Fruit fly (Drosophila melanogaster) whole organism, larva: Measurements from ENCODE around the gene CG12229.

Experiments
- noc ChIP-seq: fragments of 200-800 bp; sonication (Bioruptor generic); optimal IDR thresholded peaks from 3 replicates; lab custom pipeline; 2019; ENCODE audit warnings: missing biosample characterization, mild to moderate bottlenecking, missing genetic modification characterization, moderate library complexity

Gene CG12229

dm6 chr3L:17411273-17411672 lies 25.0 kb downstream of the CG12229 start:
- TF ChIP-seq noc (tag; lab: Kevin White, UChicago) = no peak

DNA sequence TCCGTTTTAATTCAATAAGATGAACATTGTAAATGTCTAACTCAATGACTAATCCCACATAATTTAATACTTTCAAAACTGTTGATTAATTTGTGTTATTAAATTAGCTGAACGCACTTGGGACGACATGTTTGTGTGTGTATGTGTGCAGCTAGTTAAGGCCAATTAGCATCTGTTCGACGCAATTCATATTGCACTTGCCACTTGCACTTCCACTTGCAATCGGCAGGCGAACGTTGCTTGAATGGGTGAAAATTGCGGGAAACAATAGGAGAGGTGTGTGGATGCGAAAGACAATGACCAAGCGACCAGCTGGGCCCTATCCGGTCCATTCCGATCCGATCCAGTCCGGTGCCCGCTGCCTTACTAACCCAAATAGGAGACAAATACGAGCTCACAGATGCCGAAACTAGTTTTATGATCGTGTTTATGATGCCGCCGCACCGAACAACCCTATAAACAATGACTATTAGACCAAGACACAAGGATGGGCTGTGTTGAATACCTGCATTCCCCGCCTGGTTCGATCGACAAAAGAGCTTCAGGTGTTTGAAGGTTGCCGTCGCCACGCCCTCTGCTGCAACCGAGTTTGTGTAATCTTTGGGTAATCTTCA lies 28.6 kb downstream of the CG12229 start:
- TF ChIP-seq noc (tag; lab: Kevin White, UChicago) = no peak

dm6 chr3L:17407073-17407472 lies 29.2 kb downstream of the CG12229 start:
- no peak for TF ChIP-seq noc (tag; lab: Kevin White, UChicago)

DNA sequence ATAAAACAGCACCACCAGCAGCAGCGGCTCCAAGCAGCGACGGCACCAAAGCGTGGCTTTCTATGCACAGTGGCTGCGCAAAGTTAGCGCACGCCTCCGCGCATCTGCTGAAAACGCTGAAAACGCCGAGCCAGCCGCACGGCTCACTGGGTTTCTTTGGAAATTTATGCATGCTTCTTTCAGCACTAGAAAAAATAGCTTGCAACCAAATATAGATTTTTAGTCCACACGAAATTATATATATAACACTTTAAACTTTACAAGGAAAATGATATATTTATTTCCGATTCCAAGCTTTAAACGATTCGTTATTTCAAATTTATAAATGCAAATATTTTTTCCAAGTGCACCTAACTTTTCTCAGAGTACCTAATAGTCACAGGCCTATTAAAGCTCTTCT lies 31.6 kb downstream of the CG12229 start:
- no peak for TF ChIP-seq noc (tag; lab: Kevin White, UChicago)

- TF ChIP-seq noc (tag; lab: Kevin White, UChicago) = no peak
These were observed 33.0 kb downstream of the CG12229 start for dm6 chr3L:17403268-17403667.

DNA sequence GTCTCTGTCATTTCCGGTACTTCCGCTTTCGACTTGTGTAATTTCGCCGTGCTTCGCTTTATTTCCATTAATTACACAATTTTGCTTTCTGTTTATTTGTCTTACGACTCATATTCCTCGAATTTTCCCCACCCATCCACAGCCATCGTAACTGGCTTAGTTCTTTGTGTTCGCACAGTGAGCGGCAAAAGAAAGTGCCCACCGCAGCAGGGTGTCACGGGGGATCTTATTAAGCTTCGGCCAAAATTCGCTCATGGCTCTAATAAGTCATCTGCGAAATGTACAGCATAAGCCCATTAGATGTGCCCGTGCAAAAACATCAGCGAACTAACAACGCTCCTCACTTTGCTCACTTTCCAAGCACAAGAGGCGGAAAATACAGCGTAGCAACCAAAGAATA lies 33.8 kb downstream of the CG12229 start:
- TF ChIP-seq noc (tag; lab: Kevin White, UChicago) = no peak

dm6 chr3L:17401411-17401810 lies 34.8 kb downstream of the CG12229 start:
- TF ChIP-seq noc (tag; lab: Kevin White, UChicago) = no peak

DNA sequence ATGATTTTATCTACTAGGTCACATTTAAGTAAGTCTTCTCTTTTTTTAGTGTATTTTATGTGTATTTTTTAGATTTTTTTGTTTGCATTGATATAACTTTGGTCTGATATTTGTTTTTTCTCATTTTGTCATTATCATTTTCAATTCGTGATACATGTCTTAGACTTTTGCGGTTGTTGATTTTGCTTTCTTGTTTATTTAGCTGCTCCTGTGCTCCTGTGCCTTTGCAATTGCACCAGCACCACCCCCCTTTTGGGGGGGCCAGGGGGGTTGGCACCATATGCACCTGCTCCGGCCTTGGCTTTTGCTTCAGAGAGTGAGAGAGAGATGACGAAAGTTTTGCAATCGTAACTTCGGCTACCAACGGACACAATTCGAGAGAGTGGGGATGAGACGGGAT lies 35.3 kb downstream of the CG12229 start:
- no peak for TF ChIP-seq noc (tag; lab: Kevin White, UChicago)

DNA sequence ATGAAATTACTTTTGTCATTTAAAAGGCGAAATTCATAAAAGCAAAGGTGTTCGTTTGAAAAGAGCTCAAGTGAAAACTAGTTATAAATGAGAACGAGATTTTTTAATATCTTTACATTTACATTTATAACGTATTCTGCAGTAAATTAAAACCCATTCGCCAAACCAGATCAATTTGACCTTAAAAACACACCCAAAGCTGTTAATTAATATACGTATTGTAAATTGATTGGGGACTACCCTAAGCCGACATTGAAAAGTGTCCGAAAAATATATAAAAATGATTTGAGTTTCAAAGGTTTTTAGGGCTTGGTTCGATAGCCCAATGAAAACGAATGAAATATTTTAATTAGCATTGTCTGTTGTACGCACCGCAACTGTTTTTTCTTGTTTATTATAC lies 37.2 kb downstream of the CG12229 start:
- TF ChIP-seq noc (tag; lab: Kevin White, UChicago) = no peak

DNA sequence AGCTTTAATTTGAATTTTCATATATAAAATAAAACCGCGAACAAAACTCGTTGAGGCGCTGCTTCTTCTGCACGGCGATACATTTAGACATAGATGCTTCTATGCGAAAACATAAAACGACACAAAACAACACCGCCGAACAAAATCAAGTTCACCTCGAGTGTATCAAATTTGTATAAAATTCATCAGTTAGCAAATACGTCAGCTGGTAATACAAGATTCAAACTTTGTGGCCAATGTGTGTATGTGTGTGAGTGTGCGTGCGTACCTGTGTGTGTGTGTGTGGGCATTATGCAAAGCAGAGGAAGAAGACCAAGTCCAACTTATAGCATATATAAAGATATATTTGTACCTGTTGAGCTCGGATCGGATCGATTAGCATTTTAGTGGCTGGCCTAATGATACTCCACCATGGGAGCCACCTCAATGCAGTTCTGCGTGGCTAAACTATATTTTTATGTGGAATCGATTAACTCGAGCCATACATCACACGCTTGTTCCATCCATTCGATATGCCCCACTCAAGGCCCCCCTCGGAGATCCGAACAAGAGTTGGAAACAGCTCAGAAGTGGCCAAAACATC lies 41.7 kb downstream of the CG12229 start:
- no peak for TF ChIP-seq noc (tag; lab: Kevin White, UChicago)

DNA sequence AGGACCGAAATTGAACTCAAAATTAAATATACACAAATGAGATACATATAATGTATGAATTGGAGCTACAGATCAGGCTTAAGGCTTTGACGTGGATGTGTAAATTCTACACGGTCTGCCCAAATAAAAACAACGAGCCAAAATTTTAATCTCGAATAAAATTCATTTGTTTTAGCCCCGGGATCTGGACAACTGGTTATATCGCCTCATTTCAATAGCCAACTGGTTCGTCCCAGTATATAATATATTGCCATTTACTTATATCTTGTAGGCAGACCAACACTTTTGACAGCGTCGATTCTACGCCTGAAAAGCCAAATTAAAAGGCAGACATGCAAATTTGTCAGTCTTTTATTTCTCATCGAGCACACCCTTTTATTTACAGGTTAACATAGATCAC lies 43.1 kb downstream of the CG12229 start:
- no peak for TF ChIP-seq noc (tag; lab: Kevin White, UChicago)

- TF ChIP-seq noc (tag; lab: Kevin White, UChicago) = no peak
These were observed 43.8 kb downstream of the CG12229 start for dm6 chr3L:17392412-17392811.

DNA sequence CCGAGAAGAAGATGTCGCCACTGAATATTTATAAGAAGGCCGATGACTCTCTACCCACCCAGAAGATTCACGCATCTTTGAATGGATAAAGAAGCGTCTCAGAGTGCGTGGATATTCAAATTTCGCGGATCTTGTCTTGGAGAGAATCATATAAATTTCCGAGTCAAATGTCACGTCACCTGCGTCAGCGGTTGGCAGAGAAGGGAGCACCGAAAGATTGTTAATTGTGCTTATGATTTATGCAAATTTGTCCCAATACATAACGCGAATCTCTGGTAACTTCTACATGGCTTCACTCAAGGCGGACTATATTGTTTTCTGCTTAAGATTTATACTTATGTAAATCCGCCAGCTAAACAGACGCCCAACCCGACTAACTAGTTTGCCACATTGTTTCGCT lies 45.1 kb downstream of the CG12229 start:
- no peak for TF ChIP-seq noc (tag; lab: Kevin White, UChicago)

DNA sequence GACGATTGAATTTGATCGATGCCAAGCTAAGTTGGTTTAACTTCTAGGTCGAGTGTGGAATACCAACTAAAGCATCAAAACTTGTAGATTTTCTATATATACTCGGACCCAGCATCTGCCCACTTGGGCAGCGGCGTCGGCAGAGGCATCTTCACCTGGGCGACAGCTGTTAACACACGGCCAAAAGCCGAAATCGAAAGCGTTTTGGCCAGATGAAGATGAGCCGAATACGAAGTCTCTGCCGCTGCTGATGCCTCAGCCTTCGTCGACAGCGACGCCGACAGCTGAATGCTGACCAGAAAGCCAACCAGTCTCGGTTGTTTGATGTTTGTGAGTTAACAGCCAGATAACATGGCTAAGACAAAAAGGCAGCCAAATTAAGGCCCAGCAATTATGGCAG lies 47.3 kb downstream of the CG12229 start, which contains the start of gene CG13731:
Gene CG13731, minus strand, starts transcription at position 62 of the 400 bp plus-strand sequence.
- TF ChIP-seq noc (tag; lab: Kevin White, UChicago) = no peak

dm6 chr3L:17386612-17387382 lies 49.4 kb downstream of the CG12229 start:
- no peak for TF ChIP-seq noc (tag; lab: Kevin White, UChicago)
